Worm (Caenorhabditis elegans) whole organism, late embryonic: ENCODE data around the gene F23B2.7.
A peak's percentile ranks its signal among the peaks of the same experiment; 100 is the strongest.

Experiments used
- F13H6.1 ChIP-seq: sonication (generic microtip); optimal IDR thresholded peaks from 2 replicates; lab custom pipeline; 2016; ENCODE audit warnings: missing genetic modification characterization, missing compliant biosample characterization
- K02D7.2 ChIP-seq: sonication (generic microtip); optimal IDR thresholded peaks from 2 replicates; lab custom pipeline; 2017; ENCODE audit warnings: mild to moderate bottlenecking, missing genetic modification characterization, missing compliant biosample characterization
- K09A11.1 ChIP-seq: sonication (generic microtip); optimal IDR thresholded peaks from 2 replicates; lab custom pipeline; 2017; ENCODE audit warnings: antibody characterized with exemption, mild to moderate bottlenecking, missing genetic modification characterization, missing compliant biosample characterization; ENCODE audit not compliant: insufficient read depth
- Y22D7AL.16 ChIP-seq: sonication (generic microtip); optimal IDR thresholded peaks from 2 replicates; lab custom pipeline; 2016; ENCODE audit warnings: missing genetic modification characterization, missing compliant biosample characterization
- ahr-1 ChIP-seq: sonication (generic microtip); optimal IDR thresholded peaks from 2 replicates; lab custom pipeline; 2016; ENCODE audit warnings: missing genetic modification characterization, missing compliant biosample characterization
- ceh-22 ChIP-seq: sonication (generic microtip); optimal IDR thresholded peaks from 2 replicates; lab custom pipeline; 2017; ENCODE audit warnings: missing biosample characterization, missing genetic modification characterization
- ceh-31 ChIP-seq: sonication (generic microtip); optimal IDR thresholded peaks from 2 replicates; lab custom pipeline; 2016; ENCODE audit warnings: missing genetic modification characterization, missing compliant biosample characterization
- ceh-45 ChIP-seq: fragments of 200-800 bp; sonication (Bioruptor generic); IDR thresholded peaks from 2 replicates; pipeline ENCODE4 v1.3.6; 2022; ENCODE audit warnings: missing genetic modification reagents, missing genetic modification characterization, missing compliant biosample characterization
- ceh-48 ChIP-seq: sonication (generic microtip); optimal IDR thresholded peaks from 2 replicates; lab custom pipeline; 2016; ENCODE audit warnings: missing genetic modification characterization, inconsistent platforms, missing compliant biosample characterization
- dve-1 ChIP-seq: sonication (generic microtip); optimal IDR thresholded peaks from 2 replicates; lab custom pipeline; 2017; ENCODE audit warnings: antibody characterized with exemption, mild to moderate bottlenecking, missing genetic modification characterization, missing compliant biosample characterization
- elt-2 ChIP-seq: sonication (generic microtip); optimal IDR thresholded peaks from 2 replicates; lab custom pipeline; 2016; ENCODE audit warnings: missing genetic modification reagents, missing genetic modification characterization, missing compliant biosample characterization
- elt-4 ChIP-seq: sonication (generic microtip); optimal IDR thresholded peaks from 2 replicates; lab custom pipeline; 2016; ENCODE audit warnings: missing genetic modification characterization, missing compliant biosample characterization
- ets-4 ChIP-seq: sonication (generic microtip); optimal IDR thresholded peaks from 2 replicates; lab custom pipeline; 2016; ENCODE audit warnings: missing genetic modification characterization, missing compliant biosample characterization
- eyg-1 ChIP-seq: sonication (generic microtip); optimal IDR thresholded peaks from 2 replicates; lab custom pipeline; 2016; ENCODE audit warnings: missing genotype, missing genetic modification characterization, missing compliant biosample characterization
- fkh-6 ChIP-seq: sonication (generic microtip); optimal IDR thresholded peaks from 2 replicates; lab custom pipeline; 2016; ENCODE audit warnings: missing genetic modification characterization, missing compliant biosample characterization
- gmeb-2 ChIP-seq: sonication (generic microtip); optimal IDR thresholded peaks from 2 replicates; lab custom pipeline; 2016; ENCODE audit warnings: missing genetic modification characterization, inconsistent platforms, missing compliant biosample characterization
- hlh-6 ChIP-seq: sonication (generic microtip); optimal IDR thresholded peaks from 2 replicates; lab custom pipeline; 2016; ENCODE audit warnings: missing genotype, missing genetic modification characterization, missing compliant biosample characterization
- hlh-8 ChIP-seq: sonication (generic microtip); optimal IDR thresholded peaks from 2 replicates; lab custom pipeline; 2016; ENCODE audit warnings: missing genotype, missing genetic modification characterization, missing compliant biosample characterization
- lim-6 ChIP-seq: sonication (generic microtip); optimal IDR thresholded peaks from 2 replicates; lab custom pipeline; 2016; ENCODE audit warnings: missing genetic modification characterization, missing compliant biosample characterization
- mec-3 ChIP-seq: sonication (generic microtip); optimal IDR thresholded peaks from 2 replicates; lab custom pipeline; 2016; ENCODE audit warnings: borderline replicate concordance, missing genetic modification characterization, missing compliant biosample characterization
- npax-4 ChIP-seq: sonication (generic microtip); optimal IDR thresholded peaks from 2 replicates; lab custom pipeline; 2016; ENCODE audit warnings: missing genetic modification characterization, missing compliant biosample characterization
- odd-2 ChIP-seq: sonication (generic microtip); optimal IDR thresholded peaks from 2 replicates; lab custom pipeline; 2017; ENCODE audit warnings: antibody characterized with exemption, mild to moderate bottlenecking, missing genetic modification characterization, missing compliant biosample characterization
- pag-3 ChIP-seq: sonication (generic microtip); optimal IDR thresholded peaks from 2 replicates; lab custom pipeline; 2016; ENCODE audit warnings: missing compliant biosample characterization, missing genetic modification characterization, borderline replicate concordance
- pat-9 ChIP-seq: fragments of 200-800 bp; sonication (Bioruptor generic); optimal IDR thresholded peaks from 2 replicates; lab custom pipeline; 2018; ENCODE audit warnings: mild to moderate bottlenecking, missing genetic modification characterization, moderate library complexity, missing compliant biosample characterization
- pax-1 ChIP-seq: fragments of 150-350 bp; optimal IDR thresholded peaks from 2 replicates; lab custom pipeline; 2014; ENCODE audit warnings: missing biosample characterization, missing genetic modification characterization
- pha-4 ChIP-seq: fragments of 150-350 bp; optimal IDR thresholded peaks from 2 replicates; lab custom pipeline; 2018; ENCODE audit warnings: missing biosample characterization, missing genetic modification reagents, missing genetic modification characterization
- pros-1 ChIP-seq: fragments of 150-350 bp; optimal IDR thresholded peaks from 2 replicates; lab custom pipeline; 2014; ENCODE audit warnings: missing biosample characterization, missing genetic modification reagents, missing genetic modification characterization
- ref-2 ChIP-seq: sonication (generic microtip); optimal IDR thresholded peaks from 2 replicates; lab custom pipeline; 2016; ENCODE audit warnings: missing genetic modification characterization, missing compliant biosample characterization
- sox-2 ChIP-seq: fragments of 200-800 bp; sonication (Bioruptor generic); IDR thresholded peaks from 2 replicates; pipeline ENCODE4 v1.3.6; 2022; ENCODE audit warnings: missing genetic modification reagents, missing genetic modification characterization, missing compliant biosample characterization
- tbx-2 ChIP-seq: sonication (generic microtip); optimal IDR thresholded peaks from 2 replicates; lab custom pipeline; 2016; ENCODE audit warnings: missing genetic modification characterization, missing compliant biosample characterization
- unc-3 ChIP-seq, 2 experiments: fragments of 200-800 bp in 1 of 2; sonication (Bioruptor generic) in 1 of 2; sonication (generic microtip) in 1 of 2; conservative IDR thresholded peaks in 1 of 2; optimal IDR thresholded peaks in 1 of 2; 2 replicates each; pipeline versions ENCODE4 v1.3.6 to Lab custom; 2016 to 2022; ENCODE audit warnings: missing compliant biosample characterization in 2 of 2, missing genetic modification characterization in 2 of 2, missing genetic modification reagents in 1 of 2
- unc-55 ChIP-seq: sonication (generic microtip); optimal IDR thresholded peaks from 2 replicates; lab custom pipeline; 2017; ENCODE audit warnings: missing biosample characterization, missing genetic modification reagents, missing genetic modification characterization
- zip-5 ChIP-seq: sonication (generic microtip); optimal IDR thresholded peaks from 2 replicates; lab custom pipeline; 2016; ENCODE audit warnings: missing genetic modification characterization, missing compliant biosample characterization

The F23B2.7 gene

DNA sequence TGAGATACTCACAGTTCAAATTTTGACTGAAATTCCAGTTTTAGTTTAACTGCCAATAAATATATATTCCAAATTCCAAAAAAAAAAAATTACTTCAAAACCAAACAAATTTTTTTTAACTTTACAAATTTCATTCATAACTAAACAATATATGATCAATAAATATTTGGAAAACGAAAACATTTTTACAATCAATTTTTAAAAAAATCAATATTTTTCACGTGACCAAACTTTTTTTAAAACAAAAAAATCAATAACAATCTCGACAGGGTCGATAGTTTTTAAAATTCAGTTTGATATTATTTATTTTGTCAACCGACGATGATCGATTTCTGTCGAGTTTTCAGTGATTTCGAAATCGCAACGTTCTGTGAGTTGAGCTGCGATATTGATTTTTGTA is at the start of gene F23B2.7:
F23B2.7 (plus strand) TSS at position 301 of the 400 bp plus-strand sequence.
- no peak for TF ChIP-seq hlh-6
- TF ChIP-seq F13H6.1 (tag; lab: Kevin White, UChicago): no peak

- TF ChIP-seq ceh-31 (no peak), fkh-6 (tag; lab: Kevin White, UChicago) (no peak), ceh-22 (tag; lab: Kevin White, UChicago) (no peak), odd-2 (tag; lab: Kevin White, UChicago) (no peak), gmeb-2 (tag; lab: Kevin White, UChicago) (no peak), hlh-6 (no peak)
Measured at ce11 chrIV:9100835-9101234, 49.4 kb upstream of the F23B2.7 start.

- TF ChIP-seq ceh-45 (no peak), ets-4 (tag; lab: Kevin White, UChicago) (no peak)
Measured at ce11 chrIV:9104071-9105016, 45.9 kb upstream of the F23B2.7 start, which contains the start of the genes C01F6.14 and fem-3. Gene C01F6.14 (minus strand): TSS chrIV:9104121. Gene fem-3 (plus strand): TSS chrIV:9104966.

DNA sequence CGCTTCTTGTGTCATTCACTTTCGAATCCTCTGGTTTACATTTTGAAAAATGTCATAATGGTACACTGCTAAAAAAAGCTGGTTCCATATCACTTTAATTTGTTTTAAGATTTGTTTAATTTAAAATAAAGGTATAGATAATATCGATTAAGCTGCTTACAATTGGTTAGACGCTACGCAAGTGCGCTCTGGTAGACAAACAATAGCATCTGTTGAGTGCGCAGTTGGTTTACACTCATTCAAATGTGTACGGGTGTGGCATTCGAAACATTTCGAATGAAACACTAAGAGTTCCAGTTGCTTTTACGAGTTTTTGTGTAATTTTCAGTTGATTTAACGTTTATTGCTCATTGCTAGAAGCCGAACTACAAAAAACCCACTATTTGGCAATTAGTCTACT is 42.8 kb upstream of the F23B2.7 start:
- TF ChIP-seq unc-55 (GFP tag; lab: Kevin White, UChicago) (peak; percentile 72), mec-3 (tag; lab: Kevin White, UChicago) (no peak), lim-6 (tag; lab: Kevin White, UChicago) (no peak), sox-2 (GFP tag; lab: Robert Waterston, UW) (peak; percentile 11; the same call in 1 of the 2 replicates), eyg-1 (tag; lab: Kevin White, UChicago) (no peak), pax-1 (tag; lab: Kevin White, UChicago) (no peak), pat-9 (tag; lab: Kevin White, UChicago) (peak; percentile 15), dve-1 (tag; lab: Kevin White, UChicago) (no peak), pros-1 (tag; lab: Kevin White, UChicago) (no peak), hlh-8 (tag; lab: Kevin White, UChicago) (peak; percentile 47), ceh-31 (peak; percentile 41), npax-4 (tag; lab: Kevin White, UChicago) (no peak), elt-2 (tag; lab: Kevin White, UChicago) (peak; percentile 19), ref-2 (tag; lab: Kevin White, UChicago) (no peak), ahr-1 (tag; lab: Kevin White, UChicago) (no peak), tbx-2 (peak; percentile 1), ceh-48 (tag; lab: Kevin White, UChicago) (peak; percentile 40)

DNA sequence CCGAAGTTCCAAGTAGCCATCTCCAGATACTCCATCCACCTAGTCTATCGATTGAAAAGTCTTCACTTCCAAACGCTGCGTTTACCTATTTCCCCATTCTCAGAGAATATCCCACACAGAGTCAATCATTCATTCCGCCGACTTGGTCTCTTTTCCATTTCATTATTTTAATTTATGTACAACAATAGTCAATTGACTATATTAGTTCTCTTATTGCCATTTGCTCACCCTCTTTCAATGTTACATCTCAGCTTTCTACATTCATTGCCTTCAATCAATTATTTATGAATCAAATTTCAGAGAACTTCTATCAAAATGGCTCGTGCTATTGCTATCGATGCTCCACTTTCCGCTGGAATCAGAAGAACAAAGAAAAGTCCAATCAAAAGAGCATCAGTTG is 41.6 kb upstream of the F23B2.7 start, which contains the start of gene aly-1:
aly-1 (plus strand) TSS at position 301 of the 400 bp plus-strand sequence.
- TF ChIP-seq hlh-8 (tag; lab: Kevin White, UChicago): no peak
- no peak for TF ChIP-seq tbx-2
- no peak for TF ChIP-seq elt-4 (tag; lab: Kevin White, UChicago)
- TF ChIP-seq K02D7.2 (tag; lab: Kevin White, UChicago): no peak
- TF ChIP-seq pax-1 (tag; lab: Kevin White, UChicago): no peak
- TF ChIP-seq pha-4 (tag; lab: Kevin White, UChicago): no peak
- no peak for TF ChIP-seq ets-4 (tag; lab: Kevin White, UChicago)
- no peak for TF ChIP-seq dve-1 (tag; lab: Kevin White, UChicago)
- no peak for TF ChIP-seq ceh-22 (tag; lab: Kevin White, UChicago)
- TF ChIP-seq unc-3 (GFP tag; conservative IDR thresholded peaks at IDR 0.05; lab: Robert Waterston, UW): no peak
- no peak for TF ChIP-seq unc-3 (tag; optimal IDR thresholded peaks at IDR 0.05; lab: Kevin White, UChicago)
- no peak for TF ChIP-seq gmeb-2 (tag; lab: Kevin White, UChicago)
- TF ChIP-seq K09A11.1 (tag; lab: Kevin White, UChicago): no peak
- no peak for TF ChIP-seq mec-3 (tag; lab: Kevin White, UChicago)
- no peak for TF ChIP-seq pag-3
- no peak for TF ChIP-seq ref-2 (tag; lab: Kevin White, UChicago)
- no peak for TF ChIP-seq Y22D7AL.16
- TF ChIP-seq zip-5 (tag; lab: Kevin White, UChicago): no peak
